Fruit fly (Drosophila melanogaster): ENCODE data around the gene CG13126.

CG13126 gene

dm6 chr2L:9946051-9946450, 7.9 kb downstream of the CG13126 start:
- no peak for TF ChIP-seq CG14711 (tag; optimal IDR thresholded peaks at IDR 0.05)
- no peak for TF ChIP-seq CG12768 (GFP tag; optimal IDR thresholded peaks at IDR 0.05)
- TF ChIP-seq pad (GFP tag; optimal IDR thresholded peaks at IDR 0.05), result no peak
- TF ChIP-seq Crg-1 (GFP tag; optimal IDR thresholded peaks at IDR 0.05), result no peak
- TF ChIP-seq Clk (GFP tag; optimal IDR thresholded peaks at IDR 0.05), result no peak
- no peak for TF ChIP-seq kay (GFP tag; ENCODE audit: borderline replicate concordance)

dm6 chr2L:9945086-9945485, 8.9 kb downstream of the CG13126 start:
- no peak for TF ChIP-seq Crg-1 (GFP tag; optimal IDR thresholded peaks at IDR 0.05)
- TF ChIP-seq CG7045 (GFP tag; optimal IDR thresholded peaks at IDR 0.05), result no peak
- TF ChIP-seq toe (GFP tag; optimal IDR thresholded peaks at IDR 0.05), result no peak
- TF ChIP-seq Mnt (GFP tag; optimal IDR thresholded peaks at IDR 0.05), result no peak
- TF ChIP-seq CG7101 (tag; optimal IDR thresholded peaks at IDR 0.05), result no peak
- no peak for TF ChIP-seq cic (GFP tag; optimal IDR thresholded peaks at IDR 0.05)
- TF ChIP-seq CG14711 (tag; optimal IDR thresholded peaks at IDR 0.05), result no peak
- no peak for TF ChIP-seq Clk (GFP tag; optimal IDR thresholded peaks at IDR 0.05)
- no peak for TF ChIP-seq CG33017 (tag; optimal IDR thresholded peaks at IDR 0.05)
- TF ChIP-seq tj (GFP tag; optimal IDR thresholded peaks at IDR 0.05), result no peak
- no peak for TF ChIP-seq cnc (optimal IDR thresholded peaks at IDR 0.05)
- TF ChIP-seq bab1 (GFP tag; optimal IDR thresholded peaks at IDR 0.05), result no peak
- no peak for TF ChIP-seq ovo (GFP tag; optimal IDR thresholded peaks at IDR 0.05)
- no peak for TF ChIP-seq Hr96 (GFP tag; optimal IDR thresholded peaks at IDR 0.05)
- TF ChIP-seq pad (GFP tag; optimal IDR thresholded peaks at IDR 0.05), result no peak
- no peak for TF ChIP-seq CG1620 (GFP tag; optimal IDR thresholded peaks at IDR 0.05)

dm6 chr2L:9943521-9943920, 10.5 kb downstream of the CG13126 start:
- TF ChIP-seq CG14711 (tag; optimal IDR thresholded peaks at IDR 0.05) (no peak), tj (GFP tag; optimal IDR thresholded peaks at IDR 0.05) (no peak), CG7045 (GFP tag; optimal IDR thresholded peaks at IDR 0.05) (peak; percentile 6), bab1 (GFP tag; optimal IDR thresholded peaks at IDR 0.05) (no peak), CG7101 (tag; optimal IDR thresholded peaks at IDR 0.05) (peak; percentile 64), toe (GFP tag; optimal IDR thresholded peaks at IDR 0.05) (no peak), Clk (GFP tag; optimal IDR thresholded peaks at IDR 0.05) (no peak), Mnt (GFP tag; optimal IDR thresholded peaks at IDR 0.05) (peak; percentile 25), CG5204 (GFP tag; optimal IDR thresholded peaks at IDR 0.05) (no peak), Hr96 (GFP tag; optimal IDR thresholded peaks at IDR 0.05) (no peak), CG12768 (GFP tag; optimal IDR thresholded peaks at IDR 0.05) (peak; percentile 53), CG1620 (GFP tag; optimal IDR thresholded peaks at IDR 0.05) (no peak), pad (GFP tag; optimal IDR thresholded peaks at IDR 0.05) (no peak), Crg-1 (GFP tag; optimal IDR thresholded peaks at IDR 0.05) (peak; percentile 16), ovo (GFP tag; optimal IDR thresholded peaks at IDR 0.05) (no peak), cic (GFP tag; optimal IDR thresholded peaks at IDR 0.05) (peak; percentile 97), kay (GFP tag; ENCODE audit: borderline replicate concordance) (no peak), cnc (optimal IDR thresholded peaks at IDR 0.05) (no peak), CG33017 (tag; optimal IDR thresholded peaks at IDR 0.05) (peak; percentile 61), CG11617 (GFP tag; optimal IDR thresholded peaks at IDR 0.05) (peak; percentile 25)

- peak; percentile 82 for TF ChIP-seq CG7101 (tag; optimal IDR thresholded peaks at IDR 0.05)
- peak; percentile 13 for TF ChIP-seq CG7045 (GFP tag; optimal IDR thresholded peaks at IDR 0.05)
- TF ChIP-seq cnc (optimal IDR thresholded peaks at IDR 0.05), result no peak
- peak; percentile 84 for TF ChIP-seq Mnt (GFP tag; optimal IDR thresholded peaks at IDR 0.05)
- TF ChIP-seq CG11617 (GFP tag; optimal IDR thresholded peaks at IDR 0.05), result peak; percentile 45
- peak; percentile 39 for TF ChIP-seq ovo (GFP tag; optimal IDR thresholded peaks at IDR 0.05)
- peak; percentile 77 for TF ChIP-seq pad (GFP tag; optimal IDR thresholded peaks at IDR 0.05)
- TF ChIP-seq toe (GFP tag; optimal IDR thresholded peaks at IDR 0.05), result peak; percentile 59
- no peak for TF ChIP-seq Clk (GFP tag; optimal IDR thresholded peaks at IDR 0.05)
- no peak for TF ChIP-seq CG5204 (GFP tag; optimal IDR thresholded peaks at IDR 0.05)
- peak; percentile 83 for TF ChIP-seq CG1620 (GFP tag; optimal IDR thresholded peaks at IDR 0.05)
- TF ChIP-seq tj (GFP tag; optimal IDR thresholded peaks at IDR 0.05), result no peak
- TF ChIP-seq Crg-1 (GFP tag; optimal IDR thresholded peaks at IDR 0.05), result peak; percentile 84
- peak; percentile 67 for TF ChIP-seq CG14711 (tag; optimal IDR thresholded peaks at IDR 0.05)
- TF ChIP-seq CG33017 (tag; optimal IDR thresholded peaks at IDR 0.05), result peak; percentile 32
- TF ChIP-seq bab1 (GFP tag; optimal IDR thresholded peaks at IDR 0.05), result peak; percentile 47
- TF ChIP-seq CG12768 (GFP tag; optimal IDR thresholded peaks at IDR 0.05), result peak; percentile 64
- TF ChIP-seq cic (GFP tag; optimal IDR thresholded peaks at IDR 0.05), result peak; percentile 39
- TF ChIP-seq Hr96 (GFP tag; optimal IDR thresholded peaks at IDR 0.05), result peak; percentile 66
- no peak for TF ChIP-seq kay (GFP tag; ENCODE audit: borderline replicate concordance)
These were observed 15.2 kb downstream of the CG13126 start, which contains the start of the genes Datp and CG4619 for dm6 chr2L:9938631-9939256. Gene Datp, minus strand, starts transcription at chr2L:9938790. Gene CG4619, plus strand, starts transcription at chr2L:9938863.

- TF ChIP-seq CG7101 (tag; optimal IDR thresholded peaks at IDR 0.05) (peak; percentile 51), Mnt (GFP tag; optimal IDR thresholded peaks at IDR 0.05) (peak; percentile 34), ovo (GFP tag; optimal IDR thresholded peaks at IDR 0.05) (no peak), CG11617 (GFP tag; optimal IDR thresholded peaks at IDR 0.05) (no peak), cnc (optimal IDR thresholded peaks at IDR 0.05) (no peak), CG14711 (tag; optimal IDR thresholded peaks at IDR 0.05) (peak; percentile 35), cic (GFP tag; optimal IDR thresholded peaks at IDR 0.05) (no peak), Hr96 (GFP tag; optimal IDR thresholded peaks at IDR 0.05) (peak; percentile 49), Clk (GFP tag; optimal IDR thresholded peaks at IDR 0.05) (peak; percentile 38), CG5204 (GFP tag; optimal IDR thresholded peaks at IDR 0.05) (no peak), CG1620 (GFP tag; optimal IDR thresholded peaks at IDR 0.05) (peak; percentile 30), CG7045 (GFP tag; optimal IDR thresholded peaks at IDR 0.05) (no peak), tj (GFP tag; optimal IDR thresholded peaks at IDR 0.05) (no peak), bab1 (GFP tag; optimal IDR thresholded peaks at IDR 0.05) (peak; percentile 46), kay (GFP tag; ENCODE audit: borderline replicate concordance) (no peak), toe (GFP tag; optimal IDR thresholded peaks at IDR 0.05) (peak; percentile 37), pad (GFP tag; optimal IDR thresholded peaks at IDR 0.05) (peak; percentile 45), CG33017 (tag; optimal IDR thresholded peaks at IDR 0.05) (no peak), CG12768 (GFP tag; optimal IDR thresholded peaks at IDR 0.05) (peak; percentile 34), Crg-1 (GFP tag; optimal IDR thresholded peaks at IDR 0.05) (no peak)
These were observed 16.1 kb downstream of the CG13126 start, which contains the start of gene Arglu1 for dm6 chr2L:9937908-9938307. Gene Arglu1, minus strand, starts transcription at chr2L:9938134.
